Worm (Caenorhabditis elegans) whole organism, mixed stage, embryonic: Measurements from ENCODE around the gene srv-9.

Experiments used
- blmp-1 ChIP-seq: fragments of 150-350 bp; optimal IDR thresholded peaks from 2 replicates; lab custom pipeline; 2014; ENCODE audit warnings: missing biosample characterization, missing genetic modification characterization
- elt-1 ChIP-seq: sonication (generic microtip); optimal IDR thresholded peaks from 2 replicates; lab custom pipeline; 2017; ENCODE audit warnings: missing genetic modification characterization, mild to moderate bottlenecking, missing compliant biosample characterization, antibody characterized with exemption, moderate library complexity, borderline replicate concordance; ENCODE audit not compliant: insufficient read depth
- unc-39 ChIP-seq: fragments of 150-350 bp; optimal IDR thresholded peaks from 2 replicates; lab custom pipeline; 2014; ENCODE audit warnings: missing biosample characterization, missing genetic modification characterization

- TF ChIP-seq elt-1 (tag; lab: Kevin White, UChicago) (no peak), unc-39 (tag; lab: Kevin White, UChicago) (no peak), blmp-1 (no peak)
Measured at ce11 chrV:13387472-13387871, 35.5 kb downstream of the srv-9 start.
